Worm (Caenorhabditis elegans) whole organism, L1 larva: ENCODE data around the gene hex-5.

ENCODE experiments used
- efl-1 ChIP-seq, 4 experiments: fragments of 150-350 bp; optimal IDR thresholded peaks in 3 of 4; peaks in 1 of 4; 1 replicate in 1 of 4; 2 replicates in 3 of 4; lab custom pipeline; 2014; ENCODE audit warnings: missing biosample characterization in 2 of 4, missing genetic modification characterization in 2 of 4, missing genetic modification reagents in 2 of 4
- fkh-8 ChIP-seq: sonication (generic microtip); optimal IDR thresholded peaks from 2 replicates; lab custom pipeline; 2016; ENCODE audit warnings: mild to moderate bottlenecking, missing genetic modification characterization, missing compliant biosample characterization
- unc-62 ChIP-seq: fragments of 150-350 bp; optimal IDR thresholded peaks from 2 replicates; lab custom pipeline; 2014; ENCODE audit warnings: missing biosample characterization, missing genetic modification reagents, missing genetic modification characterization

Gene hex-5

DNA sequence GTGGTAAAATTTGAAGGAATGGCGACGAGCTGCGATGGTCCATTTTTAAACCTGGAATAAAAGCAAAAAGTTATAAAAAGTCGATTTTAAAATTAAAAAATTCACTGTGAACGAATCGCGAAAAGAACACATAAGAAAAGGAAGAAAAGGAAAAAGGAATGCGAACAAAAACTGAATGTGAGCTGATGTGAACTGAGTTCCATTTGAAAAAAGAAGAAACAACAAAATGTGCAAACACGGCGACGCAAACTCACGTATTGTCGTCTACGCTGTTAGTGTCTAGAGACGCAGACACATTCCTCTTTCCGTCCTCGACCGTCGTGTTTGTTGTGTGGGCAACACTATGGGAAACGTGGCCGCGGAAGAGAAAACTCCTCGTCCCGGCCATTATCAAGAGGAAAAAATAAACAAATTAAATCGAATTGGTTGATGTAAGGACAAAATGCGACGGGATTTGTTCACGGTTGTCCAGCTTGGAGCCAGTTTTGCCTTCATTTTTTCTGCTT lies 51.3 kb downstream of the hex-5 start, which contains the start of the genes C27C12.1 and C27C12.4 (continued):
- no peak for TF ChIP-seq unc-62 (GFP tag; lab: Kevin White, UChicago)

DNA sequence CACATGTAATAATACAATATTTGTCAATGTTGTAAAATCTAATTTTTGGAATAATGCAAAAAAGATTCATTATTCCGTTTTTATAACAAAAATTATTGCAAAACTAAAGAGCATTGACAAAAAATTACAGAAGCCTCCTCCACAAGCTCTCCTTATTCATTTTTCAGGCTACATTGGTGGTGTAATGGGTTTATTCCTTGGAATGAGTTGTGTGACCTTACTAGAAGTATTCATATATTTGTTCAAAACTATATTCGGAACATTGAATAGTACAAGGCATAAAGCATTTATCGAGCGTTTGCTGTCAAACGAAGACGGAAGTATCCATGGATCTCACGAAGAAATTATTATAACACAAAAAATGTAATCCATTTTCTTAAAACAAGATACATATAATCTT lies 53.2 kb downstream of the hex-5 start:
- TF ChIP-seq efl-1 (optimal IDR thresholded peaks at IDR 0.05; lab: Kevin White, UChicago) (no peak), efl-1 (GFP tag; optimal IDR thresholded peaks at IDR 0.05 in 1 of 2; lab: Kevin White, UChicago) (peak in 1 of 2 experiments; percentile 91), fkh-8 (tag; lab: Kevin White, UChicago) (no peak)
